Worm (Caenorhabditis elegans) whole organism, L4 larva: ENCODE measurements around the gene mics-1.

Experiments
- F10B5.3 ChIP-seq: sonication (generic microtip); optimal IDR thresholded peaks from 2 replicates; lab custom pipeline; 2016; ENCODE audit warnings: mild to moderate bottlenecking, missing genetic modification characterization, missing compliant biosample characterization
- F26F4.8 ChIP-seq: fragments of 200-800 bp; sonication (Bioruptor generic); conservative IDR thresholded peaks from 2 replicates; pipeline ENCODE4 v1.3.6; 2022; ENCODE audit warnings: missing genetic modification characterization, missing compliant biosample characterization
- F37D6.2 ChIP-seq: sonication (generic microtip); optimal IDR thresholded peaks from 2 replicates; lab custom pipeline; 2016; ENCODE audit warnings: mild to moderate bottlenecking, missing genetic modification characterization, missing compliant biosample characterization
- T20F7.1 ChIP-seq: fragments of 200-800 bp; sonication (Bioruptor generic); optimal IDR thresholded peaks from 2 replicates; lab custom pipeline; 2018; ENCODE audit warnings: mild to moderate bottlenecking, missing genetic modification characterization, missing compliant biosample characterization
- Y105C5A.15 ChIP-seq: fragments of 200-800 bp; sonication (Bioruptor generic); IDR thresholded peaks from 2 replicates; pipeline ENCODE4 v1.3.6; 2022; ENCODE audit warnings: missing genetic modification characterization, missing compliant biosample characterization
- Y5F2A.4 ChIP-seq: fragments of 200-800 bp; sonication (Bioruptor generic); optimal IDR thresholded peaks from 2 replicates; lab custom pipeline; 2018; ENCODE audit warnings: mild to moderate bottlenecking, missing genetic modification characterization, missing compliant biosample characterization
- Y75B8A.6 ChIP-seq: fragments of 200-800 bp; sonication (Bioruptor generic); IDR thresholded peaks from 2 replicates; pipeline ENCODE4 v1.3.6; 2022; ENCODE audit warnings: missing genetic modification reagents, missing genetic modification characterization, missing compliant biosample characterization
- aha-1 ChIP-seq: fragments of 150-350 bp; peaks from one replicate; lab custom pipeline; 2014; ENCODE audit warnings: missing biosample characterization, missing genetic modification characterization
- aly-2 ChIP-seq: sonication (generic microtip); optimal IDR thresholded peaks from 2 replicates; lab custom pipeline; 2018; ENCODE audit warnings: missing biosample characterization, missing genetic modification characterization
- arid-1 ChIP-seq: fragments of 200-800 bp; sonication (Bioruptor generic); conservative IDR thresholded peaks from 2 replicates; pipeline ENCODE4 v1.3.6; 2022; ENCODE audit warnings: missing genetic modification reagents, missing genetic modification characterization, missing compliant biosample characterization
- ceh-82 ChIP-seq: sonication (generic microtip); optimal IDR thresholded peaks from 2 replicates; lab custom pipeline; 2017; ENCODE audit warnings: missing biosample characterization, missing genetic modification characterization
- ces-1 ChIP-seq: fragments of 150-350 bp; sonication (generic microtip); optimal IDR thresholded peaks from 4 replicates; lab custom pipeline; 2014; ENCODE audit warnings: missing biosample characterization, missing genetic modification reagents, missing genetic modification characterization
- daf-12 ChIP-seq: fragments of 150-350 bp; optimal IDR thresholded peaks from 2 replicates; lab custom pipeline; 2014; ENCODE audit warnings: missing biosample characterization, missing genetic modification reagents, missing genetic modification characterization
- dmd-8 ChIP-seq: fragments of 200-800 bp; sonication (Bioruptor generic); IDR thresholded peaks from 2 replicates; pipeline ENCODE4 v1.3.6; 2022; ENCODE audit warnings: missing genetic modification characterization, missing compliant biosample characterization
- dpl-1 ChIP-seq: fragments of 150-350 bp; optimal IDR thresholded peaks from 2 replicates; lab custom pipeline; 2014; ENCODE audit warnings: missing biosample characterization, missing genetic modification reagents, missing genetic modification characterization
- egl-27 ChIP-seq: sonication (generic microtip); optimal IDR thresholded peaks from 3 replicates; lab custom pipeline; 2017; ENCODE audit warnings: missing biosample characterization, missing genetic modification reagents, missing genetic modification characterization
- egl-43 ChIP-seq: fragments of 200-800 bp; sonication (Bioruptor generic); IDR thresholded peaks from 2 replicates; pipeline ENCODE4 v1.3.6; 2022; ENCODE audit warnings: missing genetic modification reagents, missing genetic modification characterization, missing compliant biosample characterization
- hlh-11 ChIP-seq: fragments of 200-800 bp; sonication (Bioruptor generic); optimal IDR thresholded peaks from 2 replicates; lab custom pipeline; 2018; ENCODE audit warnings: mild to moderate bottlenecking, missing genetic modification characterization, missing compliant biosample characterization
- hlh-30 ChIP-seq: sonication (generic microtip); optimal IDR thresholded peaks from 2 replicates; lab custom pipeline; 2017; ENCODE audit warnings: antibody characterized with exemption, mild to moderate bottlenecking, missing genetic modification characterization, missing compliant biosample characterization; ENCODE audit not compliant: insufficient read depth
- hmg-1.1 ChIP-seq: fragments of 200-800 bp; sonication (Bioruptor generic); IDR thresholded peaks from 2 replicates; pipeline ENCODE4 v1.3.6; 2022; ENCODE audit warnings: missing genetic modification reagents, missing genetic modification characterization, missing compliant biosample characterization
- jun-1 ChIP-seq: fragments of 150-350 bp; optimal IDR thresholded peaks from 2 replicates; lab custom pipeline; 2014; ENCODE audit warnings: missing biosample characterization, missing genetic modification reagents, missing genetic modification characterization
- lin-13 ChIP-seq: fragments of 150-350 bp; optimal IDR thresholded peaks from 2 replicates; lab custom pipeline; 2014; ENCODE audit warnings: missing biosample characterization, missing genetic modification reagents, missing genetic modification characterization
- lin-15B ChIP-seq: fragments of 150-350 bp; sonication (generic microtip); optimal IDR thresholded peaks from 3 replicates; lab custom pipeline; 2014; ENCODE audit warnings: missing biosample characterization, missing genetic modification characterization
- lin-38 ChIP-seq: fragments of 200-800 bp; sonication (Bioruptor generic); IDR thresholded peaks from 2 replicates; pipeline ENCODE4 v1.3.6; 2022; ENCODE audit warnings: missing genetic modification reagents, missing genetic modification characterization, missing compliant biosample characterization
- lsy-2 ChIP-seq, 2 experiments: fragments of 150-350 bp in 1 of 2; sonication (generic microtip) in 1 of 2; optimal IDR thresholded peaks; 2 replicates each; lab custom pipeline; 2014 to 2017; ENCODE audit warnings: missing biosample characterization in 2 of 2, missing genetic modification characterization in 2 of 2
- mes-2 ChIP-seq: sonication (generic microtip); optimal IDR thresholded peaks from 2 replicates; lab custom pipeline; 2016; ENCODE audit warnings: missing genotype, mild to moderate bottlenecking, missing genetic modification characterization, missing compliant biosample characterization; ENCODE audit not compliant: poor library complexity, severe bottlenecking
- mxl-2 ChIP-seq: fragments of 200-800 bp; sonication (Bioruptor generic); conservative IDR thresholded peaks from 2 replicates; pipeline ENCODE4 v1.3.6; 2022; ENCODE audit warnings: missing genetic modification reagents, missing genetic modification characterization, missing compliant biosample characterization
- nhr-102 ChIP-seq: sonication (generic microtip); optimal IDR thresholded peaks from 2 replicates; lab custom pipeline; 2016; ENCODE audit warnings: mild to moderate bottlenecking, missing genetic modification characterization, moderate library complexity, missing compliant biosample characterization
- nhr-111 ChIP-seq: fragments of 200-800 bp; sonication (Bioruptor generic); optimal IDR thresholded peaks from 2 replicates; lab custom pipeline; 2018; ENCODE audit warnings: mild to moderate bottlenecking, missing genetic modification characterization, missing compliant biosample characterization
- nhr-28 ChIP-seq: fragments of 150-350 bp; optimal IDR thresholded peaks from 2 replicates; lab custom pipeline; 2014; ENCODE audit warnings: missing biosample characterization, missing genetic modification characterization
- nhr-77 ChIP-seq: fragments of 150-350 bp; optimal IDR thresholded peaks from 2 replicates; lab custom pipeline; 2014; ENCODE audit warnings: missing biosample characterization, missing genetic modification characterization
- pha-4 ChIP-seq, 2 experiments: fragments of 150-350 bp in 1 of 2; fragments of 200-800 bp in 1 of 2; sonication (Bioruptor generic) in 1 of 2; IDR thresholded peaks in 1 of 2; optimal IDR thresholded peaks in 1 of 2; 2 replicates each; pipeline versions ENCODE4 v1.3.6 to Lab custom; 2014 to 2022; ENCODE audit warnings: missing genetic modification characterization in 2 of 2, missing genetic modification reagents in 2 of 2, missing biosample characterization in 1 of 2, missing compliant biosample characterization in 1 of 2
- pqm-1 ChIP-seq: sonication (generic microtip); optimal IDR thresholded peaks from 2 replicates; lab custom pipeline; 2017; ENCODE audit warnings: missing biosample characterization, missing genetic modification characterization
- saeg-2 ChIP-seq: fragments of 200-800 bp; sonication (Bioruptor generic); IDR thresholded peaks from 2 replicates; pipeline ENCODE4 v1.3.6; 2022; ENCODE audit warnings: missing genetic modification reagents, missing genetic modification characterization, missing compliant biosample characterization
- set-16 ChIP-seq: fragments of 200-800 bp; sonication (Bioruptor generic); IDR thresholded peaks from 2 replicates; pipeline ENCODE4 v1.3.6; 2022; ENCODE audit warnings: missing genetic modification reagents, missing genetic modification characterization, missing compliant biosample characterization
- snpc-4 ChIP-seq: fragments of 150-350 bp; optimal IDR thresholded peaks from 2 replicates; lab custom pipeline; 2014; ENCODE audit warnings: missing biosample characterization, missing genetic modification characterization
- unc-130 ChIP-seq: sonication (generic microtip); optimal IDR thresholded peaks from 2 replicates; lab custom pipeline; 2016; ENCODE audit warnings: missing genetic modification reagents, missing genetic modification characterization, missing compliant biosample characterization
- unc-39 ChIP-seq: sonication (generic microtip); optimal IDR thresholded peaks from 2 replicates; lab custom pipeline; 2017; ENCODE audit warnings: missing biosample characterization, missing genetic modification characterization
- vab-7 ChIP-seq: fragments of 200-800 bp; sonication (Bioruptor generic); IDR thresholded peaks from 2 replicates; pipeline ENCODE4 v1.3.6; 2022; ENCODE audit warnings: missing genetic modification reagents, missing genetic modification characterization, missing compliant biosample characterization
- zfp-2 ChIP-seq: sonication (generic microtip); optimal IDR thresholded peaks from 2 replicates; lab custom pipeline; 2016; ENCODE audit warnings: mild to moderate bottlenecking, missing genetic modification characterization, missing compliant biosample characterization
- zip-2 ChIP-seq: fragments of 150-350 bp; optimal IDR thresholded peaks from 2 replicates; lab custom pipeline; 2014; ENCODE audit warnings: missing biosample characterization, missing genetic modification characterization
- ztf-11 ChIP-seq: fragments of 150-350 bp; optimal IDR thresholded peaks from 2 replicates; lab custom pipeline; 2014; ENCODE audit warnings: missing biosample characterization, missing genetic modification characterization
- ztf-7 ChIP-seq: fragments of 150-350 bp; optimal IDR thresholded peaks from 2 replicates; lab custom pipeline; 2014; ENCODE audit warnings: missing biosample characterization, missing genetic modification characterization

The mics-1 gene

ce11 chrV:10578938-10579337, 812 bp upstream of the mics-1 start, which contains the start of the genes erh-1 and lpd-9 (continued):
- TF ChIP-seq daf-12 (tag; lab: Kevin White, UChicago) (no peak), mxl-2 (GFP tag; lab: Robert Waterston, UW) (no peak), F10B5.3 (tag; lab: Kevin White, UChicago) (peak; percentile 49), Y5F2A.4 (GFP tag; lab: Kevin White, UChicago) (no peak), pha-4 (GFP tag; IDR thresholded peaks at IDR 0.05; lab: Robert Waterston, UW) (peak; percentile 62; the same call in 1 of the 2 replicates), pha-4 (tag; optimal IDR thresholded peaks at IDR 0.05; lab: Kevin White, UChicago) (peak; percentile 82), nhr-102 (tag; lab: Kevin White, UChicago) (peak; percentile 76), aha-1 (tag; lab: Kevin White, UChicago) (no peak), hlh-11 (tag; lab: Kevin White, UChicago) (peak; percentile 69), unc-39 (tag; lab: Kevin White, UChicago) (no peak), dpl-1 (GFP tag; lab: Kevin White, UChicago) (peak; percentile 80), lsy-2 (tag; optimal IDR thresholded peaks at IDR 0.05; lab: Kevin White, UChicago) (no peak), ceh-82 (tag; lab: Kevin White, UChicago) (no peak), hlh-30 (tag; lab: Kevin White, UChicago) (peak; percentile 62), set-16 (GFP tag; lab: Robert Waterston, UW) (no peak), ces-1 (no peak), dmd-8 (GFP tag; lab: Robert Waterston, UW) (no peak), egl-27 (tag; lab: Kevin White, UChicago) (no peak), egl-43 (GFP tag; lab: Robert Waterston, UW) (no peak), zfp-2 (tag; lab: Kevin White, UChicago) (peak; percentile 20), arid-1 (GFP tag; lab: Robert Waterston, UW) (0 out of 2 replicates have a peak, but pooled peaks have one; percentile 24), nhr-77 (tag; lab: Kevin White, UChicago) (peak; percentile 46), Y75B8A.6 (no peak), hmg-1.1 (peak; percentile 76; the same call in 1 of the 2 replicates), lin-38 (GFP tag; lab: Robert Waterston, UW) (peak; percentile 84), T20F7.1 (peak; percentile 74), snpc-4 (tag; lab: Kevin White, UChicago) (no peak), vab-7 (no peak), nhr-28 (tag; lab: Kevin White, UChicago) (peak; percentile 7), unc-130 (GFP tag; lab: Kevin White, UChicago) (peak; percentile 19), F26F4.8 (GFP tag; lab: Robert Waterston, UW) (no peak), lin-15B (tag; lab: Kevin White, UChicago) (no peak), Y105C5A.15 (GFP tag; lab: Robert Waterston, UW) (no peak), nhr-111 (GFP tag; lab: Kevin White, UChicago) (no peak), lin-13 (GFP tag; lab: Kevin White, UChicago) (no peak), mes-2 (tag; lab: Kevin White, UChicago) (peak; percentile 85), zip-2 (no peak), jun-1 (tag; lab: Kevin White, UChicago) (no peak), pqm-1 (tag; lab: Kevin White, UChicago) (no peak), F37D6.2 (tag; lab: Kevin White, UChicago) (peak; percentile 50), ztf-11 (tag; lab: Kevin White, UChicago) (no peak), ztf-7 (tag; lab: Kevin White, UChicago) (peak; percentile 38)

- no peak for TF ChIP-seq saeg-2 (GFP tag; lab: Robert Waterston, UW)
- TF ChIP-seq zfp-2 (tag; lab: Kevin White, UChicago): no peak
- TF ChIP-seq aly-2: no peak
- no peak for TF ChIP-seq Y75B8A.6
- TF ChIP-seq, all 104 proteins: peak for 0
Measured at ce11 chrV:10576319-10576718, 1.8 kb downstream of the mics-1 start, which contains the start of gene vps-54. Gene vps-54, minus strand, starts transcription at chrV:10576419.
